Fruit fly (Drosophila melanogaster): ENCODE results near the gene CG15199.

The CG15199 gene

dm6 chrX:11146598-11147176, 5.1 kb upstream of the CG15199 start:
- TF ChIP-seq CG8478 (optimal IDR thresholded peaks at IDR 0.05) = no peak
- TF ChIP-seq CTCF (optimal IDR thresholded peaks at IDR 0.05) = no peak

DNA sequence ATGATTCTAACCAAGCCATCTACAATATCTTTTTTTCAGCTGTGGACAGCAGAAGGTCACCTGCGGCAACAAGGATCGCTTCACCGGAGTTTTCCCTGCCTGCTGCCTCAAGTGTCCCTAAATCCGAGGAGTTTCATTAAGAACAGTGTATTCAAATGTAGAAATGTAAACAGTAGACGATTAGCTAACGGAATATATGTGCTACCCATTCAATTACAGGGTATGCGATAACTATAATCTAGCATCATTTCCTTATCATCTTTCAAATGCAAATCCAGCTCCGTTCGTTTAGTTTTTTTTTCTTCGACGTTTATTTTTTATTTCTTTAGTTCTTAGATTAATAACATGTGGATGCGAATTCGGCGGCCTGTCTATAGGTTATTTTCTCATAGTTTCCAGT, 2.9 kb upstream of the CG15199 start:
- TF ChIP-seq CG8478 (optimal IDR thresholded peaks at IDR 0.05) (no peak), CTCF (optimal IDR thresholded peaks at IDR 0.05) (no peak)

dm6 chrX:11143820-11144219, 2.2 kb upstream of the CG15199 start, which contains the start of gene CG15201:
CG15201 (plus strand) TSS chrX:11144120.
- no peak for TF ChIP-seq CG8478 (optimal IDR thresholded peaks at IDR 0.05)
- TF ChIP-seq CTCF (optimal IDR thresholded peaks at IDR 0.05) = no peak

DNA sequence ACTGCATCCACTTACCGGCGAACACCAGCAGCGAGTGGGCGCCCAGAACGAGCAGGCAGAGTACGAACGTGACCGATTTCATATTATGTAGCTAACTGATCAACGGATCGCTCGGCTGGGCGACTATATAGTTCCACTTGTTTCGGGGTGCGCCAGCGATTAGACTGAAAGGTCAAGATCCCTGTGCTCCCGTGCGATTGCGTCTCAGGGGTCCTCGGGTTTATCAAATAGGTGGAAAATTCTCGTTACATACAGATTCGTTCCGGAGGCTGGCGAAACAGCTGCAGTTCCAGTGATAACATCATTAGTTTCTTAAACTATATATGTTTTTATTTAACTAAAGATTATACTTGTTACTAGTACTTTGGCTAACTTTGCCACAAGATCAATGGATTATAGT, 1.5 kb downstream of the CG15199 start, which contains the start of gene ssp7:
Gene ssp7, minus strand, starts transcription at position 101 of the 400 bp plus-strand sequence.
- no peak for TF ChIP-seq CG8478 (optimal IDR thresholded peaks at IDR 0.05)
- no peak for TF ChIP-seq CTCF (optimal IDR thresholded peaks at IDR 0.05)

DNA sequence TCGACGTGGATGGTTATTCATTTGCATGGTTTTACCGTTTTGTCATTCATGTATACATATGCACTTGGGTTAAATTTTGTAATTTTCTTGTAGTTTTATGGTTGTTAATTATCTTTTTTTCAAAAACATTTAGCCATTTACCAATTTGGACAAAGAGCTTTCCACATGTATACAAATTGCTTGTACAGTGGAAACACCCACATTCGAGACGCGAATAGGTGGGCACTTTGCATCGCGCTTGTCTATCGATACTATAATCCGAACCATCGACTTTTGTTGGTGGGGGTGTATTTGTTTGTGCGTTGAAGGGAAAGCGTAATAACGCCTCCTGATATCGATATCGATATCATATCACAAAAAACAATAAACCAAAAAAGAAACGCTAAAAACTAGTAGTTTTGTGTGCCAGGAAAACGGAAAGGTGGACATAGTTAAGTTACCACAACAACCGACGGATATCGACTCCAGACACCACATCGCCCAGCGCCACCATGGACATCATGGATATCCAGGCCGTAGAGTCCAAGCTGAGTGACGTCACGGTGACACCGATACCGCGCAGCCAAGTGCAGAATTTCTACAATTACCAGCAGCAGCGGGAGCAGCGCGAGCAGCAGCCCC, 4.0 kb downstream of the CG15199 start, which contains the start of gene CDK2AP1:
Gene CDK2AP1, plus strand, starts transcription at position 294 of the 621 bp plus-strand sequence.
- peak in 1 of 2 experiments; percentile 28 for TF ChIP-seq CTCF (optimal IDR thresholded peaks at IDR 0.05)
- no peak for TF ChIP-seq CG8478 (optimal IDR thresholded peaks at IDR 0.05)

dm6 chrX:11136587-11137512, 4.8 kb downstream of the CG15199 start, which contains the start of gene Klp10A:
Klp10A (minus strand) TSS chrX:11137118.
- no peak for TF ChIP-seq CG8478 (optimal IDR thresholded peaks at IDR 0.05)
- TF ChIP-seq CTCF (optimal IDR thresholded peaks at IDR 0.05) = no peak

DNA sequence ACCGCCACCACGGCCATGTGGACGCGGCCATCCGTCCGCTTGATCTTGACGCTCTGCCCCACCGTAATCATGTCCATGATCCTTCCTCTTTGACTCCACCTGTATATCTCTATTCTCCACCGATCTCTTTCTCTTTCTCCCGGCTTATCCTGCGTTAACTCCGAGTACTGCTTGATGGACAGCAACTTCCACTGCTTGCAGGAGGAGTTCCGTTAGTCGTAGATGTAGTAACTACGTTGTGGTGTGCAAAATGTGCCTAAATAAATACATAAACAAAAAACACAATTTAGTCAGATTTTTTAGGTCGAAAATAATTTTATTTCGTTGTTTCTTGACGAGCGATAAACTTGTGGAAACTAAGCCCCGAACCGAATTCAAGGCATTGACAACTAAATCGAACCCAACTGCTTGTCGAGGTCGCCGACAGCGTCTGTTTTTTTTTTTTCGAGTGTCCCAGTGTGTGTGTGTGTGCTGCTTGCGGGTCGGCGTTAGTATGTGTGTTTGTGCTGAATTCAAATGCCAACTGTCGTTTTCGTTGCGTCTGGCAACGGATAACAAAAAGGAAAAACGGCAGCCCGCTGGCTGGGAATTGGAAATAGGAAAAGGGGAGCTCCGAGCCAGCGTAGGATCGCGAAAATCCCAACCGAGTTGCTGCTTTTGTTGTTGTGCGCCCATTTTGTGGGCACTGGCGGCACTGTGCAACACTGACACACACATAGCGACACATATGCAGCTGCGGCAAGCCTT, 5.6 kb downstream of the CG15199 start:
- TF ChIP-seq CG8478 (optimal IDR thresholded peaks at IDR 0.05) (no peak), CTCF (optimal IDR thresholded peaks at IDR 0.05) (no peak)

- no peak for TF ChIP-seq CTCF (optimal IDR thresholded peaks at IDR 0.05)
- TF ChIP-seq CG8478 (optimal IDR thresholded peaks at IDR 0.05) = no peak
Measured at dm6 chrX:11132312-11132711, 9.3 kb downstream of the CG15199 start, which contains the start of gene CG44385. CG44385 (minus strand) TSS chrX:11132412.

dm6 chrX:11128828-11129227, 12.8 kb downstream of the CG15199 start, which contains the start of gene SrpRalpha:
SrpRalpha (minus strand) TSS chrX:11129087.
- no peak for TF ChIP-seq CG8478 (optimal IDR thresholded peaks at IDR 0.05)
- no peak for TF ChIP-seq CTCF (optimal IDR thresholded peaks at IDR 0.05)

DNA sequence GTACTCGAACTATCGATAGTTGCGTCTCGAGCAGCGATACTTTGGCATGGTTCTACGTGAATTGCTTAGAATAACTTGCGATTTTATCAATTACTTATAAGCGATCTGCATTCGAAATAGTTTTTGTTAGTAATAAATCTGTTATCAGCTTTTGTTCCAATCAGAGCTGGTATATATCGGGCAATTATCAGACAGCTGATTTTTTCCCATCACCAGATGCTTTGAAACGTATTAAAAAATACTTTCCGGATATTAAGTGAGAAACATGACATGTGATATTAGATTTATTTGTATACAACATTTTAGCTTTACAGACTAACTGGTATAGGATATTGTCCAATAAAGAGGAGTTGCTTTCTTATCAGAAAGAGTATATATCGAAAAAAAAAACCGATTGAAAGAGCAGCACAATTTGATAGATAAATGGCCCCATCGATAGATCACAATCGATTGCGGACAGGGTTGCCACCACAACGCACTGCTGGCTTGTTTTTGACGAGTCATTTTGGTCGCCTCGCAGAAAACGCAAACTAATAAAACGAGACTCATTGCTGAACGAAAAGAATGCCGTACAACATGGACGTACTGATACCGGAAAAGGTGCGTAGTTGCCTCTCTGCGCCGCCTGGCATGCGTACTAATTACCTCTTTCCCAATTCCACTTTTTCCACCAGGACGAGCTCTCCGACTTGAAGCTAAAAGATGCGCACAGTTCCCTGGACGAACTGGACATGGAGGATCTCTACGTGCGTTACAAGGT, 16.7 kb downstream of the CG15199 start, which contains the start of gene Rpt3:
Gene Rpt3, plus strand, starts transcription at position 353 of the 760 bp plus-strand sequence.
- TF ChIP-seq CTCF (optimal IDR thresholded peaks at IDR 0.05) (no peak), CG8478 (optimal IDR thresholded peaks at IDR 0.05) (no peak)

dm6 chrX:11124126-11124748, 17.4 kb downstream of the CG15199 start, which contains the start of gene CG11122:
CG11122 (minus strand) TSS chrX:11124726.
- TF ChIP-seq CTCF (optimal IDR thresholded peaks at IDR 0.05) (no peak), CG8478 (optimal IDR thresholded peaks at IDR 0.05) (no peak)

- TF ChIP-seq CG8478 (optimal IDR thresholded peaks at IDR 0.05) (no peak), CTCF (optimal IDR thresholded peaks at IDR 0.05) (no peak)
Measured at dm6 chrX:11123561-11123960, 18.1 kb downstream of the CG15199 start.

DNA sequence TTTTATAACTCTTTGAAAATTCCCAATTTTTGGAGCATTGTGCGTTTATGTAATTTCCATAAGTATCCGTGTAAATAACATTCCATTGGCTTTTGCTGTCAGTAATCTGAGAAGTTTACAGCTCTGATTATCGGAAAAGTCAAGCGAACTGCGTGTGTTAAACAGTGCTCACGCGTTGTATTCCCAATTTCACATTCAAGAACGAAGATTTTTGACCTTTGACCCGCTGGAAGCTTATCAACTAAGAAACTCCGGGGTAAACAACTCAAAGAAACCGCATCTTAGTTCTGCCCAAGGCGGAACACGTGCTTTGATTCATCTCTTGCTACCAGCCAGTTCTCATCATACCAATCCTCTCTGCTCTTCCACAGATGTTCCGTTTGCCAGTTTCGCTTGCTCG, 32.0 kb downstream of the CG15199 start:
- TF ChIP-seq CG8478 (optimal IDR thresholded peaks at IDR 0.05) (no peak), CTCF (optimal IDR thresholded peaks at IDR 0.05) (no peak)
